Worm (Caenorhabditis elegans) whole organism, L1 larva: ENCODE data around the gene gst-44.

Experiments
- ama-1 ChIP-seq: fragments of 150-350 bp; optimal IDR thresholded peaks from 2 replicates; lab custom pipeline; 2014
- blmp-1 ChIP-seq: fragments of 150-350 bp; optimal IDR thresholded peaks from 2 replicates; lab custom pipeline; 2014; ENCODE audit warnings: missing biosample characterization, missing genetic modification characterization
- lin-15B ChIP-seq: fragments of 150-350 bp; sonication (generic microtip); optimal IDR thresholded peaks from 3 replicates; lab custom pipeline; 2014; ENCODE audit warnings: missing biosample characterization, missing genetic modification characterization
- nhr-19 ChIP-seq: fragments of 200-800 bp; sonication (Bioruptor generic); conservative IDR thresholded peaks from 2 replicates; pipeline ENCODE4 v1.3.6; 2022; ENCODE audit warnings: missing genetic modification characterization, missing compliant biosample characterization
- nhr-237 ChIP-seq: fragments of 150-350 bp; optimal IDR thresholded peaks from 2 replicates; lab custom pipeline; 2014; ENCODE audit warnings: missing biosample characterization, missing genetic modification characterization
- nhr-90 ChIP-seq: sonication (generic microtip); optimal IDR thresholded peaks from 2 replicates; lab custom pipeline; 2016; ENCODE audit warnings: mild to moderate bottlenecking, missing genetic modification characterization, missing compliant biosample characterization; ENCODE audit not compliant: poor library complexity
- pqm-1 ChIP-seq: sonication (generic microtip); optimal IDR thresholded peaks from 3 replicates; lab custom pipeline; 2017; ENCODE audit warnings: missing biosample characterization, missing genetic modification characterization
- unc-62 ChIP-seq: fragments of 150-350 bp; optimal IDR thresholded peaks from 2 replicates; lab custom pipeline; 2014; ENCODE audit warnings: missing biosample characterization, missing genetic modification reagents, missing genetic modification characterization
- ztf-11 ChIP-seq, 2 experiments: sonication (generic microtip); optimal IDR thresholded peaks; 2 replicates each; lab custom pipeline; 2016 to 2017; ENCODE audit warnings: missing genetic modification characterization in 2 of 2, missing biosample characterization in 1 of 2, missing compliant biosample characterization in 1 of 2

- no peak for TF ChIP-seq unc-62 (GFP tag; lab: Kevin White, UChicago)
- no peak for TF ChIP-seq ama-1
- no peak for TF ChIP-seq nhr-19 (GFP tag; lab: Robert Waterston, UW)
- no peak for TF ChIP-seq blmp-1
- TF ChIP-seq pqm-1 (tag; lab: Kevin White, UChicago) = no peak
- TF ChIP-seq lin-15B = no peak
- no peak for TF ChIP-seq nhr-90 (tag; lab: Kevin White, UChicago)
- TF ChIP-seq nhr-237 (tag; lab: Kevin White, UChicago) = no peak
- TF ChIP-seq ztf-11 (tag; optimal IDR thresholded peaks at IDR 0.05; lab: Kevin White, UChicago) = no peak
These were observed 26.3 kb downstream of the gst-44 start, which contains the start of gene str-55 for ce11 chrV:16417014-16417413.
